Worm (Caenorhabditis elegans) whole organism, mixed stage, embryonic: Measurements from ENCODE around the gene R10E4.7.

Experiments used
- bed-3 ChIP-seq: fragments of 200-800 bp; sonication (Bioruptor generic); optimal IDR thresholded peaks from 3 replicates; lab custom pipeline; 2018; ENCODE audit warnings: mild to moderate bottlenecking, missing genetic modification characterization, moderate library complexity, missing compliant biosample characterization
- lsy-2 ChIP-seq: fragments of 150-350 bp; optimal IDR thresholded peaks from 2 replicates; lab custom pipeline; 2014; ENCODE audit warnings: missing biosample characterization, missing genetic modification characterization
- mab-5 ChIP-seq: fragments of 150-350 bp; optimal IDR thresholded peaks from 2 replicates; lab custom pipeline; 2014; ENCODE audit warnings: missing biosample characterization, missing genetic modification characterization
- mls-2 ChIP-seq: sonication (generic microtip); optimal IDR thresholded peaks from 2 replicates; lab custom pipeline; 2016; ENCODE audit warnings: mild to moderate bottlenecking, missing genetic modification characterization, moderate library complexity, missing compliant biosample characterization
- nhr-12 ChIP-seq: fragments of 150-350 bp; optimal IDR thresholded peaks from 2 replicates; lab custom pipeline; 2014; ENCODE audit warnings: missing biosample characterization, missing genetic modification characterization
- nhr-237 ChIP-seq: fragments of 150-350 bp; optimal IDR thresholded peaks from 2 replicates; lab custom pipeline; 2014; ENCODE audit warnings: missing biosample characterization, missing genetic modification characterization
- pha-4 ChIP-seq: fragments of 150-350 bp; optimal IDR thresholded peaks from 2 replicates; lab custom pipeline; 2018; ENCODE audit warnings: missing biosample characterization, missing genetic modification reagents, missing genetic modification characterization
- snpc-4 ChIP-seq: fragments of 150-350 bp; optimal IDR thresholded peaks from 2 replicates; lab custom pipeline; 2014; ENCODE audit warnings: missing biosample characterization, missing genetic modification characterization
- sptf-1 ChIP-seq: sonication (generic microtip); optimal IDR thresholded peaks from 2 replicates; lab custom pipeline; 2017; ENCODE audit warnings: mild to moderate bottlenecking, missing genetic modification characterization, moderate library complexity, missing compliant biosample characterization
- ztf-11 ChIP-seq: fragments of 150-350 bp; optimal IDR thresholded peaks from 2 replicates; lab custom pipeline; 2014; ENCODE audit warnings: missing biosample characterization, missing genetic modification characterization

DNA sequence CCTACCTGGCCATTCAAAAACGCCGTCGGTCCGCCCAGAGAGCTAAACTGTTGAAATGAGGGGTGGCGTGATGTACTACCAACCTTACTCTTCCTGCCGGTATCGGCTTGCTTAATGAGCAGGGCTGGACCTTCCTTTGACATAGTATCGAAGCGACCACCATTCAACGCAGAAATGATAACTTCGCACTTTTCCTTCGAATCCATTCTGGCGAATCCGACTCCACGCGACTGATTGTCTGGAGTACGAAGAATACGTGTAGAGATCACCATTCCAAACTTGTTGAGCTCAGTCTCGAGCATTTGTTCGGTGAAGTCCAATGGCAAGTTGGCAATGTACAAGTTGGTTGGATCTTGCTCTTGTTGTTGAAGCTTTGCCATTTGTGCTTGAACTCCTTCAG lies 16.4 kb upstream of the R10E4.7 start:
- TF ChIP-seq bed-3 (GFP tag; lab: Kevin White, UChicago): no peak
- TF ChIP-seq lsy-2 (tag; lab: Kevin White, UChicago): no peak
- no peak for TF ChIP-seq sptf-1 (tag; lab: Kevin White, UChicago)
- TF ChIP-seq pha-4 (tag; lab: Kevin White, UChicago): no peak
- no peak for TF ChIP-seq snpc-4 (tag; lab: Kevin White, UChicago)
- TF ChIP-seq nhr-237: no peak
- no peak for TF ChIP-seq mab-5
- no peak for TF ChIP-seq nhr-12 (tag; lab: Kevin White, UChicago)
- TF ChIP-seq mls-2 (tag; lab: Kevin White, UChicago): no peak
- TF ChIP-seq ztf-11 (tag; lab: Kevin White, UChicago): no peak
